Worm (Caenorhabditis elegans) whole organism, L3 larva: ENCODE measurements around the gene nhr-106.

Source experiments
- R02D3.7 ChIP-seq: fragments of 150-350 bp; optimal IDR thresholded peaks from 2 replicates; lab custom pipeline; 2014; ENCODE audit warnings: missing biosample characterization, missing genetic modification characterization
- ZK546.5 ChIP-seq: sonication (generic microtip); optimal IDR thresholded peaks from 2 replicates; lab custom pipeline; 2017; ENCODE audit warnings: missing biosample characterization, missing genetic modification characterization
- aly-2 ChIP-seq: fragments of 150-350 bp; optimal IDR thresholded peaks from 2 replicates; lab custom pipeline; 2014; ENCODE audit warnings: missing biosample characterization, missing genetic modification characterization
- ama-1 ChIP-seq: fragments of 150-350 bp; optimal IDR thresholded peaks from 2 replicates; lab custom pipeline; 2018
- ceh-16 ChIP-seq: sonication (generic microtip); optimal IDR thresholded peaks from 2 replicates; lab custom pipeline; 2017; ENCODE audit warnings: missing biosample characterization, missing genetic modification characterization
- ceh-28 ChIP-seq: fragments of 150-350 bp; optimal IDR thresholded peaks from 2 replicates; lab custom pipeline; 2014; ENCODE audit warnings: missing biosample characterization, missing genetic modification reagents, missing genetic modification characterization
- ceh-82 ChIP-seq: fragments of 150-350 bp; optimal IDR thresholded peaks from 2 replicates; lab custom pipeline; 2014; ENCODE audit warnings: missing biosample characterization, missing genetic modification characterization
- ceh-9 ChIP-seq: sonication (generic microtip); optimal IDR thresholded peaks from 2 replicates; lab custom pipeline; 2018; ENCODE audit warnings: missing biosample characterization, missing genetic modification characterization
- daf-12 ChIP-seq: fragments of 150-350 bp; optimal IDR thresholded peaks from 2 replicates; lab custom pipeline; 2014; ENCODE audit warnings: missing biosample characterization, missing genetic modification reagents, missing genetic modification characterization
- egl-27 ChIP-seq: sonication (generic microtip); optimal IDR thresholded peaks from 4 replicates; lab custom pipeline; 2017; ENCODE audit warnings: missing biosample characterization, missing genetic modification reagents, missing genetic modification characterization
- egl-5 ChIP-seq: fragments of 150-350 bp; optimal IDR thresholded peaks from 2 replicates; lab custom pipeline; 2017; ENCODE audit warnings: missing biosample characterization, missing genetic modification reagents, missing genetic modification characterization, inconsistent platforms
- elt-1 ChIP-seq: fragments of 150-350 bp; optimal IDR thresholded peaks from 2 replicates; lab custom pipeline; 2014; ENCODE audit warnings: missing biosample characterization, missing genetic modification characterization
- elt-2 ChIP-seq: sonication (generic microtip); optimal IDR thresholded peaks from 2 replicates; lab custom pipeline; 2016; ENCODE audit warnings: missing genetic modification reagents, mild to moderate bottlenecking, missing genetic modification characterization, missing compliant biosample characterization
- elt-3 ChIP-seq, 3 experiments: fragments of 150-350 bp in 1 of 3; sonication (generic microtip) in 2 of 3; optimal IDR thresholded peaks; 2 replicates in 2 of 3; 4 replicates in 1 of 3; lab custom pipeline; 2014 to 2017; ENCODE audit warnings: missing biosample characterization in 3 of 3, missing genetic modification characterization in 3 of 3
- eor-1 ChIP-seq, 2 experiments: fragments of 150-350 bp; optimal IDR thresholded peaks; 2 replicates each; lab custom pipeline; 2014 to 2018; ENCODE audit warnings: missing biosample characterization in 2 of 2, missing genetic modification characterization in 2 of 2
- fkh-10 ChIP-seq: sonication (generic microtip); optimal IDR thresholded peaks from 2 replicates; lab custom pipeline; 2017; ENCODE audit warnings: missing biosample characterization, missing genetic modification reagents, missing genetic modification characterization
- fkh-2 ChIP-seq: fragments of 150-350 bp; optimal IDR thresholded peaks from 2 replicates; lab custom pipeline; 2014; ENCODE audit warnings: missing biosample characterization, missing genetic modification reagents, missing genetic modification characterization
- fos-1 ChIP-seq: fragments of 150-350 bp; optimal IDR thresholded peaks from 2 replicates; lab custom pipeline; 2014; ENCODE audit warnings: missing biosample characterization, missing genetic modification characterization
- hmg-11 ChIP-seq: sonication (generic microtip); optimal IDR thresholded peaks from 2 replicates; lab custom pipeline; 2016; ENCODE audit warnings: missing genetic modification characterization, missing compliant biosample characterization
- jun-1 ChIP-seq: fragments of 150-350 bp; optimal IDR thresholded peaks from 2 replicates; lab custom pipeline; 2014; ENCODE audit warnings: missing biosample characterization, missing genetic modification reagents, missing genetic modification characterization
- lin-15B ChIP-seq: fragments of 150-350 bp; optimal IDR thresholded peaks from 2 replicates; lab custom pipeline; 2014; ENCODE audit warnings: missing biosample characterization, missing genetic modification characterization
- lin-39 ChIP-seq: fragments of 150-350 bp; optimal IDR thresholded peaks from 2 replicates; lab custom pipeline; 2018; ENCODE audit warnings: missing biosample characterization, missing genetic modification reagents, missing genetic modification characterization
- lsy-12 ChIP-seq: sonication (generic microtip); optimal IDR thresholded peaks from 2 replicates; lab custom pipeline; 2016; ENCODE audit warnings: mild to moderate bottlenecking, missing genetic modification characterization, missing compliant biosample characterization
- mdl-1 ChIP-seq: fragments of 150-350 bp; optimal IDR thresholded peaks from 2 replicates; lab custom pipeline; 2014; ENCODE audit warnings: missing biosample characterization, missing genetic modification characterization
- mml-1 ChIP-seq: fragments of 150-350 bp; sonication (generic microtip); optimal IDR thresholded peaks from 3 replicates; lab custom pipeline; 2014; ENCODE audit warnings: missing biosample characterization, missing genetic modification characterization
- nfya-1 ChIP-seq: sonication (generic microtip); optimal IDR thresholded peaks from 2 replicates; lab custom pipeline; 2017; ENCODE audit warnings: missing genetic modification characterization, mild to moderate bottlenecking, missing compliant biosample characterization, antibody characterized with exemption, moderate library complexity; ENCODE audit not compliant: insufficient read depth
- nhr-11 ChIP-seq: fragments of 150-350 bp; optimal IDR thresholded peaks from 2 replicates; lab custom pipeline; 2014; ENCODE audit warnings: missing biosample characterization, missing genetic modification characterization
- nhr-12 ChIP-seq: fragments of 150-350 bp; optimal IDR thresholded peaks from 2 replicates; lab custom pipeline; 2014; ENCODE audit warnings: missing biosample characterization, missing genetic modification characterization
- nhr-23 ChIP-seq: fragments of 150-350 bp; optimal IDR thresholded peaks from 2 replicates; lab custom pipeline; 2014; ENCODE audit warnings: missing biosample characterization, missing genetic modification reagents, missing genetic modification characterization
- nhr-237 ChIP-seq: fragments of 150-350 bp; optimal IDR thresholded peaks from 2 replicates; lab custom pipeline; 2014; ENCODE audit warnings: missing biosample characterization, missing genetic modification characterization
- nhr-25 ChIP-seq: sonication (generic microtip); optimal IDR thresholded peaks from 2 replicates; lab custom pipeline; 2017; ENCODE audit warnings: missing biosample characterization, missing genetic modification characterization
- nhr-28 ChIP-seq: fragments of 150-350 bp; optimal IDR thresholded peaks from 2 replicates; lab custom pipeline; 2014; ENCODE audit warnings: missing biosample characterization, missing genetic modification characterization
- nhr-43 ChIP-seq: sonication (generic microtip); optimal IDR thresholded peaks from 2 replicates; lab custom pipeline; 2016; ENCODE audit warnings: mild to moderate bottlenecking, missing genetic modification characterization, missing compliant biosample characterization; ENCODE audit not compliant: poor library complexity, severe bottlenecking
- nhr-67 ChIP-seq: fragments of 150-350 bp; optimal IDR thresholded peaks from 2 replicates; lab custom pipeline; 2014; ENCODE audit warnings: missing biosample characterization, missing genetic modification characterization
- nhr-76 ChIP-seq: fragments of 150-350 bp; sonication (generic microtip); optimal IDR thresholded peaks from 5 replicates; lab custom pipeline; 2014; ENCODE audit warnings: missing biosample characterization, missing genetic modification characterization
- nhr-77 ChIP-seq: fragments of 150-350 bp; optimal IDR thresholded peaks from 2 replicates; lab custom pipeline; 2014; ENCODE audit warnings: missing biosample characterization, missing genetic modification characterization
- pha-4 ChIP-seq: fragments of 150-350 bp; optimal IDR thresholded peaks from 2 replicates; lab custom pipeline; 2014; ENCODE audit warnings: missing biosample characterization, missing genetic modification reagents, missing genetic modification characterization
- pqm-1 ChIP-seq: fragments of 150-350 bp; optimal IDR thresholded peaks from 2 replicates; lab custom pipeline; 2017; ENCODE audit warnings: missing biosample characterization, missing genetic modification characterization, inconsistent platforms
- sea-2 ChIP-seq: fragments of 150-350 bp; sonication (generic microtip); optimal IDR thresholded peaks from 4 replicates; lab custom pipeline; 2014; ENCODE audit warnings: missing biosample characterization, missing genetic modification reagents, missing genetic modification characterization
- skn-1 ChIP-seq: fragments of 150-350 bp; optimal IDR thresholded peaks from 2 replicates; lab custom pipeline; 2014; ENCODE audit warnings: missing biosample characterization, missing genetic modification characterization
- snpc-4 ChIP-seq: fragments of 150-350 bp; optimal IDR thresholded peaks from 2 replicates; lab custom pipeline; 2014; ENCODE audit warnings: missing biosample characterization, missing genetic modification characterization
- tbx-2 ChIP-seq: sonication (generic microtip); optimal IDR thresholded peaks from 2 replicates; lab custom pipeline; 2016; ENCODE audit warnings: mild to moderate bottlenecking, missing genetic modification characterization, missing compliant biosample characterization
- unc-39 ChIP-seq: sonication (generic microtip); optimal IDR thresholded peaks from 4 replicates; lab custom pipeline; 2017; ENCODE audit warnings: missing biosample characterization, missing genetic modification characterization
- unc-62 ChIP-seq: fragments of 150-350 bp; sonication (generic microtip); optimal IDR thresholded peaks from 4 replicates; lab custom pipeline; 2014; ENCODE audit warnings: missing biosample characterization, missing genetic modification reagents, missing genetic modification characterization
- zag-1 ChIP-seq: fragments of 150-350 bp; optimal IDR thresholded peaks from 2 replicates; lab custom pipeline; 2014; ENCODE audit warnings: missing biosample characterization, missing genetic modification characterization
- ztf-11 ChIP-seq: fragments of 150-350 bp; optimal IDR thresholded peaks from 2 replicates; lab custom pipeline; 2014; ENCODE audit warnings: missing biosample characterization, missing genetic modification characterization
- ztf-4 ChIP-seq: fragments of 150-350 bp; optimal IDR thresholded peaks from 2 replicates; lab custom pipeline; 2014; ENCODE audit warnings: missing biosample characterization, missing genetic modification characterization

nhr-106 gene

DNA sequence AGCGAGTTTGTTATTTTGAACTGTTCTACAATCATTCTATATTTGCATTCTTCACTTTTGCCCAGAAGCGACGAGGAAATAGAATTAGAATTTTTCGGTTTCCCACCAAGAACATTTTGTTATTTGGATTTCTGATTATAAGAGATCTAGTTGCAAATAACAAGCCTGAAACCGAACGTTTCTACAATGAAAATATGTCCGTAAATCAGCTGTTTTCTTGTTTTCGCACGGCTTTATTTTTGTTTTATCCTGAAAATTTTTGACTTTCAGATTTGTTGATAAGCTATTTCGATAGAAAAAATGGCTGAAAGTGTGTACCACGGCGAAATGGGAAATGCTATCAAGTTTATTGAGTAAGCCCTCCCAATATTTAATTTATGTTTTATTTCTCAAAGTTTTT, 38.2 kb downstream of the nhr-106 start, which contains the start of gene srw-108:
srw-108 (plus strand) TSS at position 301 of the 400 bp plus-strand sequence.
- TF ChIP-seq fkh-2 (no peak), fos-1 (tag; lab: Kevin White, UChicago) (no peak), ama-1 (lab: Kevin White, UChicago) (no peak), ceh-28 (tag; lab: Kevin White, UChicago) (no peak), pqm-1 (no peak), unc-39 (tag; lab: Kevin White, UChicago) (no peak), ceh-16 (tag; lab: Kevin White, UChicago) (no peak), elt-3 (tag; optimal IDR thresholded peaks at IDR 0.05; lab: Kevin White, UChicago) (no peak), sea-2 (GFP tag; lab: Kevin White, UChicago) (no peak), mml-1 (tag; lab: Kevin White, UChicago) (no peak), ztf-4 (tag; lab: Kevin White, UChicago) (no peak), nhr-28 (tag; lab: Kevin White, UChicago) (no peak), daf-12 (tag; lab: Kevin White, UChicago) (no peak), nhr-25 (tag; lab: Kevin White, UChicago) (no peak)

DNA sequence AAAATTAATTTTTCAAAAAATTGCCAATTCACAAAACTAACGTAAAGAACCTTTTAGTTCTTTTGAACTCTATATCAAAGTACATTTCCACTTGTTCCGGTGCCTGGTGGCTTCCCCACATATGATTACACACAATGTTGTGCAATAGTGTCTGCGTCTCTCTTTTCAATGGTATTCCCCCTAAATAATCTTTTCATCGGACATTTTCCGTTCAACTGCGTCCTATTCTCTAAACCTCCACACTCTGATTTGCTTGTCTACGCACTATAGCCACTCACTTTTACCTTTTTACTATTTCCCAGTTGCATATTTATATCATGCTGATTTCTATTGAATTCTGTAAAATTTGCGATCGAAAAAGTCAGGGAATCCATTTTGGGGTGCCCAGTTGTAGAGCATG, 42.6 kb downstream of the nhr-106 start, which contains the start of gene nhr-58:
nhr-58 (plus strand) TSS at position 214 of the 400 bp plus-strand sequence.
- TF ChIP-seq nhr-77 (tag; lab: Kevin White, UChicago) (no peak), nhr-67 (tag; lab: Kevin White, UChicago) (no peak), hmg-11 (tag; lab: Kevin White, UChicago) (no peak), elt-2 (tag; lab: Kevin White, UChicago) (peak; percentile 86), nhr-23 (tag; lab: Kevin White, UChicago) (peak; percentile 68), ama-1 (lab: Kevin White, UChicago) (no peak), ZK546.5 (tag; lab: Kevin White, UChicago) (no peak), zag-1 (tag; lab: Kevin White, UChicago) (no peak), elt-3 (tag; optimal IDR thresholded peaks at IDR 0.05; lab: Kevin White, UChicago) (peak in 1 of 3 experiments; percentile 15), mdl-1 (tag; lab: Kevin White, UChicago) (peak; percentile 49), skn-1 (tag; lab: Kevin White, UChicago) (no peak), ceh-28 (tag; lab: Kevin White, UChicago) (no peak), ceh-16 (tag; lab: Kevin White, UChicago) (no peak), ztf-11 (tag; lab: Kevin White, UChicago) (no peak), nhr-25 (tag; lab: Kevin White, UChicago) (peak; percentile 56), aly-2 (tag; lab: Kevin White, UChicago) (no peak), eor-1 (tag; optimal IDR thresholded peaks at IDR 0.05; lab: Kevin White, UChicago) (no peak), elt-1 (tag; lab: Kevin White, UChicago) (peak; percentile 43), fkh-10 (GFP tag; lab: Kevin White, UChicago) (no peak), ceh-9 (tag; lab: Kevin White, UChicago) (no peak), nfya-1 (tag; lab: Kevin White, UChicago) (peak; percentile 66), nhr-12 (no peak), pqm-1 (peak; percentile 97), egl-27 (peak; percentile 78), nhr-43 (tag; lab: Kevin White, UChicago) (peak; percentile 40), nhr-237 (tag; lab: Kevin White, UChicago) (no peak), pha-4 (tag; lab: Kevin White, UChicago) (peak; percentile 90), mml-1 (tag; lab: Kevin White, UChicago) (no peak), ceh-82 (tag; lab: Kevin White, UChicago) (no peak), sea-2 (GFP tag; lab: Kevin White, UChicago) (no peak), ztf-4 (tag; lab: Kevin White, UChicago) (no peak), egl-5 (tag; lab: Kevin White, UChicago) (no peak), lin-15B (tag; lab: Kevin White, UChicago) (no peak), daf-12 (tag; lab: Kevin White, UChicago) (no peak), snpc-4 (tag; lab: Kevin White, UChicago) (no peak), jun-1 (tag; lab: Kevin White, UChicago) (peak; percentile 85), tbx-2 (tag; lab: Kevin White, UChicago) (no peak), R02D3.7 (no peak), lsy-12 (tag; lab: Kevin White, UChicago) (no peak), nhr-11 (tag; lab: Kevin White, UChicago) (no peak), fos-1 (tag; lab: Kevin White, UChicago) (no peak), nhr-76 (tag; lab: Kevin White, UChicago) (no peak), unc-39 (tag; lab: Kevin White, UChicago) (no peak), nhr-28 (tag; lab: Kevin White, UChicago) (no peak), fkh-2 (no peak), unc-62 (no peak), lin-39 (tag; lab: Kevin White, UChicago) (peak; percentile 29)
